Worm (Caenorhabditis elegans) whole organism, L1 larva: ENCODE data around the gene F41H8.2.

Source experiments
- ama-1 ChIP-seq: fragments of 150-350 bp; optimal IDR thresholded peaks from 2 replicates; lab custom pipeline; 2014
- elt-2 ChIP-seq: sonication (generic microtip); optimal IDR thresholded peaks from 2 replicates; lab custom pipeline; 2016; ENCODE audit warnings: missing genetic modification characterization, mild to moderate bottlenecking, inconsistent platforms, missing compliant biosample characterization, missing genetic modification reagents
- lin-13 ChIP-seq: fragments of 150-350 bp; optimal IDR thresholded peaks from 2 replicates; lab custom pipeline; 2014; ENCODE audit warnings: missing biosample characterization, missing genetic modification reagents, missing genetic modification characterization
- lsy-2 ChIP-seq, 2 experiments: fragments of 150-350 bp; optimal IDR thresholded peaks; 2 replicates each; lab custom pipeline; 2014; ENCODE audit warnings: missing biosample characterization in 2 of 2, missing genetic modification characterization in 2 of 2
- nhr-11 ChIP-seq: fragments of 150-350 bp; optimal IDR thresholded peaks from 2 replicates; lab custom pipeline; 2014; ENCODE audit warnings: missing biosample characterization, missing genetic modification characterization
- nhr-47 ChIP-seq: sonication (generic microtip); optimal IDR thresholded peaks from 2 replicates; lab custom pipeline; 2016; ENCODE audit warnings: mild to moderate bottlenecking, missing genetic modification characterization, moderate library complexity, missing compliant biosample characterization
- nhr-76 ChIP-seq: sonication (generic microtip); optimal IDR thresholded peaks from 2 replicates; lab custom pipeline; 2017; ENCODE audit warnings: missing biosample characterization, missing genetic modification characterization
- nhr-84 ChIP-seq: sonication (generic microtip); optimal IDR thresholded peaks from 2 replicates; lab custom pipeline; 2017; ENCODE audit warnings: missing biosample characterization, missing genetic modification characterization
- nhr-85 ChIP-seq: sonication (generic microtip); peaks from one replicate; lab custom pipeline; 2016; ENCODE audit warnings: missing genetic modification characterization, inconsistent platforms, missing compliant biosample characterization
- snu-23 ChIP-seq: sonication (generic microtip); optimal IDR thresholded peaks from 2 replicates; lab custom pipeline; 2016; ENCODE audit warnings: missing genetic modification characterization, missing compliant biosample characterization

DNA sequence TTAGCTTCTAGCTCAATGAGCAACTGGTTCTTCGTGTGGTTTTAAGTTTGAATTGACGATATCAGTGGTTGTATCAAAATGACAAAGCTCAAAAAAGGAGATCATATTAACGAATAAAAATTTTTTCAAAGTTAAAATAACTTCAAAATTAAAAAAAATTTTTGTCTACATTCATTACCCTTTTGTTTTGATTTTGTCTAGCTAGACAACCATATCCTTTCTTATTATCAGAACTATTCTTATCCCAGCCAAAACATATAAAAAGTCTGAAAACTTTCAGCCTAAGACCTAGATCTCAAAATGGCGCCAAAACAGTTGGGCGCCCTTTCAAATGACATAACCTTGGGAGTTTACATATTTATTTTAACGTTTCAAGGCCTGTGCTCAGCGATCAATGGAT lies 9.0 kb upstream of the F41H8.2 start, which contains the start of gene R13D11.1:
- TF ChIP-seq nhr-11 (tag; lab: Kevin White, UChicago), result no peak
- no peak for TF ChIP-seq elt-2
- TF ChIP-seq nhr-47 (tag; lab: Kevin White, UChicago), result no peak
- no peak for TF ChIP-seq nhr-76
- no peak for TF ChIP-seq ama-1 (lab: Kevin White, UChicago)
- no peak for TF ChIP-seq lsy-2 (tag; optimal IDR thresholded peaks at IDR 0.05; lab: Kevin White, UChicago)
- TF ChIP-seq lin-13 (GFP tag; lab: Kevin White, UChicago), result no peak
- TF ChIP-seq snu-23 (GFP tag; lab: Kevin White, UChicago), result no peak
- no peak for TF ChIP-seq nhr-84 (tag; lab: Kevin White, UChicago)
- TF ChIP-seq nhr-85, result no peak
